Worm (Caenorhabditis elegans): ENCODE measurements around the gene pup-2.

DNA sequence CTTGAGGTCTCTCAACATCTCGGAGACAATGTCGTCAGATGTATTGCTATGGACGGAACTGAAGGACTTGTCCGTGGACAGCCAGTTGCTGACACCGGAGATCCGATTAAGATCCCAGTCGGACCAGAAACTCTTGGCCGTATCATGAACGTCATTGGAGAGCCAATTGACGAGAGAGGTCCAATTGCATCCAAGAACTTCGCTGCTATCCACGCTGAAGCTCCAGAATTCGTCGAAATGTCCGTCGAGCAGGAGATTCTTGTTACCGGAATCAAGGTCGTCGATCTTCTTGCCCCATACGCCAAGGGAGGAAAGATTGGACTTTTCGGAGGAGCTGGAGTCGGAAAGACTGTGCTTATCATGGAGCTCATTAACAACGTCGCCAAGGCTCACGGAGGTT, 43.1 kb downstream of the pup-2 start:
- TF ChIP-seq nhr-21 (tag; optimal IDR thresholded peaks at IDR 0.05) (no peak), lsy-2 (tag; optimal IDR thresholded peaks at IDR 0.05) (no peak), aly-2 (tag; optimal IDR thresholded peaks at IDR 0.05) (no peak)

Data from whole organism, L2 larva.